Worm (Caenorhabditis elegans) whole organism, late embryonic: Measurements from ENCODE around the gene F59F3.6.

ENCODE experiments used
- fkh-10 ChIP-seq: fragments of 150-350 bp; optimal IDR thresholded peaks from 2 replicates; lab custom pipeline; 2014; ENCODE audit warnings: missing biosample characterization, missing genetic modification reagents, missing genetic modification characterization
- fkh-6 ChIP-seq: sonication (generic microtip); optimal IDR thresholded peaks from 2 replicates; lab custom pipeline; 2016; ENCODE audit warnings: missing genetic modification characterization, missing compliant biosample characterization
- pha-4 ChIP-seq: fragments of 150-350 bp; optimal IDR thresholded peaks from 2 replicates; lab custom pipeline; 2018; ENCODE audit warnings: missing biosample characterization, missing genetic modification reagents, missing genetic modification characterization
- pqm-1 ChIP-seq: sonication (generic microtip); optimal IDR thresholded peaks from 2 replicates; lab custom pipeline; 2016; ENCODE audit warnings: missing genetic modification characterization, missing compliant biosample characterization
- ref-2 ChIP-seq: sonication (generic microtip); optimal IDR thresholded peaks from 2 replicates; lab custom pipeline; 2016; ENCODE audit warnings: missing genetic modification characterization, missing compliant biosample characterization

DNA sequence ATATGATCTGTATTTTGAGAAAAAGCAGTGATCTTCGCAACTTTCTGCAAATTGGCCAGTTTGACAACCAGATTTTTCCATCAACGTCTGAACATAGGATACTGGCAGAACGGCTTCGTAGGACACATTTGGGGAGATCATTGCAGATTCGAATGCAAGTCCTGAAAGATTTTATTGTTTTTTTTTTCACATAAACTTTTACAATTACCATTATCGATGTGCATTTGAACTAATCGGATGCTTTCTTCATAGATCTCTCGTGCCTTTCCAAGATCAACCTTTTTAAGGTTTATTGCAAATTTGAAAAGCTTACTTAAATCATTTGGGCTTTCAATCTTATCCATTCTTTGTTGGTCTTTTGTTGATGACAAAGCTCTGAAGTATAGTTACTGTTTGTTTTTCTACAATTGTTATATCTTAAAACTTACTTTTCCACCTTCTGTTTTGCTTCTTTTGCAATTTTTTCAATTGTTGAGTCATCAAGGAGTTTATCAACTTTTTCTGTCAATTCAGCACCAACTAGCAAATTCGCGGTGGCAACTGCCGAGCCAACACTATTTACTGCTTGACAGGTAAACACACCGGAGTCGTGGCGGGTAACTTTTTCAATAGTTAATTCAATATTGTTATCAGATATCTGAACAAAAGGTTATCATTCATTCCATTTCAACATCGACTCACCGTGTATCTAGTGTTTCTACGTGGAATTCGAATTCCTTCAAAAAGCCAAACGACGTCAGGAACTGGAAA, 22.5 kb downstream of the F59F3.6 start:
- TF ChIP-seq pqm-1 (tag; lab: Kevin White, UChicago) = no peak
- TF ChIP-seq ref-2 = no peak
- TF ChIP-seq fkh-10 (GFP tag; lab: Kevin White, UChicago) = no peak
- no peak for TF ChIP-seq pha-4
- TF ChIP-seq fkh-6 (tag; lab: Kevin White, UChicago) = no peak
